ENCODE assay signal across 1 fruit fly cellular context in genomic region chr2L:13801166-13801565, dm6.
TF ChIP-seq lines count a peak whose summit lies in the region.

No protein-coding gene starts in this region.

TF ChIP-seq in whole organism, embryonic, 481 proteins besides CTCF, POLR2A, EP300 and RAD21 (continued from another document):
- TF ChIP-seq CG32532 (GFP tag; IDR thresholded peaks at IDR 0.05; lab: Robert Waterston, UW) (no peak), ci (GFP tag; IDR thresholded peaks at IDR 0.05; lab: Robert Waterston, UW) (no peak), CG1792 (GFP tag; optimal IDR thresholded peaks at IDR 0.05; lab: Kevin White, UChicago) (no peak), tin (GFP tag; optimal IDR thresholded peaks at IDR 0.05; lab: Kevin White, UChicago) (no peak), CG31441 (GFP tag; IDR thresholded peaks at IDR 0.05; lab: Robert Waterston, UW) (no peak), Ptx1 (GFP tag; IDR thresholded peaks at IDR 0.05; lab: Robert Waterston, UW) (no peak), CG11456 (GFP tag; IDR thresholded peaks at IDR 0.05; lab: Robert Waterston, UW) (no peak), CG10543 (GFP tag; optimal IDR thresholded peaks at IDR 0.05; lab: Kevin White, UChicago) (no peak), CG13424 (tag; optimal IDR thresholded peaks at IDR 0.05; lab: Kevin White, UChicago) (peak; percentile 27), CG18599 (GFP tag; optimal IDR thresholded peaks at IDR 0.05; lab: Kevin White, UChicago) (peak; percentile 23), CG6683 (GFP tag; optimal IDR thresholded peaks at IDR 0.05; lab: Kevin White, UChicago) (no peak), Hsf (GFP tag; optimal IDR thresholded peaks at IDR 0.05; lab: Kevin White, UChicago) (no peak), jumu (GFP tag; optimal IDR thresholded peaks at IDR 0.05; lab: Kevin White, UChicago) (no peak), Six4 (GFP tag; optimal IDR thresholded peaks at IDR 0.05; lab: Kevin White, UChicago) (no peak), CG3281 (GFP tag; optimal IDR thresholded peaks at IDR 0.05; lab: Kevin White, UChicago) (peak; percentile 12), da (GFP tag; optimal IDR thresholded peaks at IDR 0.05; lab: Kevin White, UChicago) (no peak), CG8478 (optimal IDR thresholded peaks at IDR 0.05; lab: Kevin White, UChicago) (no peak), NC2α (GFP tag; optimal IDR thresholded peaks at IDR 0.05; lab: Kevin White, UChicago) (no peak), tap (tag; optimal IDR thresholded peaks at IDR 0.05; lab: Kevin White, UChicago) (no peak), mam (GFP tag; optimal IDR thresholded peaks at IDR 0.05; lab: Kevin White, UChicago) (no peak), tna (GFP tag; IDR thresholded peaks at IDR 0.05; lab: Robert Waterston, UW; ENCODE audit: partially characterized antibody) (no peak), CG17829 (tag; optimal IDR thresholded peaks at IDR 0.05; lab: Kevin White, UChicago) (no peak)
